Worm (Caenorhabditis elegans) whole organism, early embryonic: ENCODE results near the gene M163.9.

Experiments used
- B0310.2 ChIP-seq: sonication (generic microtip); optimal IDR thresholded peaks from 2 replicates; lab custom pipeline; 2016; ENCODE audit warnings: mild to moderate bottlenecking, missing genetic modification characterization, missing compliant biosample characterization
- ama-1 ChIP-seq: fragments of 150-350 bp; optimal IDR thresholded peaks from 2 replicates; lab custom pipeline; 2014
- ets-7 ChIP-seq: sonication (generic microtip); optimal IDR thresholded peaks from 2 replicates; lab custom pipeline; 2016; ENCODE audit warnings: missing genotype, missing genetic modification characterization, missing compliant biosample characterization
- flt-1 ChIP-seq: fragments of 200-800 bp; sonication (Bioruptor generic); IDR thresholded peaks from 2 replicates; pipeline ENCODE4 v1.3.6; 2022; ENCODE audit warnings: missing genetic modification characterization, missing compliant biosample characterization
- hmg-4 ChIP-seq: fragments of 200-800 bp; sonication (Bioruptor generic); optimal IDR thresholded peaks from 2 replicates; lab custom pipeline; 2018; ENCODE audit warnings: mild to moderate bottlenecking, missing genetic modification characterization, missing compliant biosample characterization
- sea-1 ChIP-seq: fragments of 200-800 bp; sonication (Bioruptor generic); conservative IDR thresholded peaks from 2 replicates; pipeline ENCODE4 v1.3.6; 2022; ENCODE audit warnings: missing genetic modification characterization, missing compliant biosample characterization
- tbx-11 ChIP-seq: fragments of 200-800 bp; sonication (Bioruptor generic); IDR thresholded peaks from 2 replicates; pipeline ENCODE4 v1.3.6; 2022; ENCODE audit warnings: missing genetic modification characterization, missing compliant biosample characterization
- tbx-37 ChIP-seq: fragments of 200-800 bp; sonication (Bioruptor generic); conservative IDR thresholded peaks from 2 replicates; pipeline ENCODE4 v1.3.6; 2022; ENCODE audit warnings: missing genetic modification reagents, missing genetic modification characterization, missing compliant biosample characterization
- tra-4 ChIP-seq: sonication (generic microtip); optimal IDR thresholded peaks from 2 replicates; lab custom pipeline; 2017; ENCODE audit warnings: missing genetic modification characterization, missing compliant biosample characterization

ce11 chrX:14508823-14509259, 39.5 kb downstream of the M163.9 start:
- TF ChIP-seq sea-1 (no peak), tbx-37 (GFP tag; lab: Robert Waterston, UW) (no peak), hmg-4 (GFP tag; lab: Kevin White, UChicago) (no peak), tbx-11 (GFP tag; lab: Robert Waterston, UW) (no peak), B0310.2 (tag; lab: Kevin White, UChicago) (no peak), flt-1 (GFP tag; lab: Robert Waterston, UW) (no peak), tra-4 (tag; lab: Kevin White, UChicago) (no peak), ama-1 (lab: Kevin White, UChicago) (no peak), ets-7 (tag; lab: Kevin White, UChicago) (no peak)
